Worm (Caenorhabditis elegans) whole organism, young adult: ENCODE data around the gene T04C9.1.

ENCODE experiments used
- B0336.3 ChIP-seq: fragments of 200-800 bp; sonication (Bioruptor generic); IDR thresholded peaks from 2 replicates; pipeline ENCODE4 v1.3.6; 2022; ENCODE audit warnings: missing genetic modification characterization, missing compliant biosample characterization
- F10E7.11 ChIP-seq: sonication (generic microtip); optimal IDR thresholded peaks from 2 replicates; lab custom pipeline; 2017; ENCODE audit warnings: mild to moderate bottlenecking, missing genetic modification characterization, moderate library complexity, missing compliant biosample characterization
- F22D6.2 ChIP-seq: sonication (generic microtip); optimal IDR thresholded peaks from 2 replicates; lab custom pipeline; 2016; ENCODE audit warnings: mild to moderate bottlenecking, missing genetic modification characterization, missing compliant biosample characterization
- F49E8.2 ChIP-seq: sonication (generic microtip); optimal IDR thresholded peaks from 3 replicates; lab custom pipeline; 2017; ENCODE audit warnings: missing genetic modification characterization, mild to moderate bottlenecking, missing compliant biosample characterization, antibody characterized with exemption, moderate library complexity; ENCODE audit not compliant: insufficient read depth
- Y53F4B.3 ChIP-seq: fragments of 200-800 bp; sonication (Bioruptor generic); IDR thresholded peaks from 2 replicates; pipeline ENCODE4 v1.3.6; 2022; ENCODE audit warnings: missing genetic modification reagents, missing genetic modification characterization, missing compliant biosample characterization
- Y53G8AR.9 ChIP-seq: fragments of 200-800 bp; sonication (Bioruptor generic); conservative IDR thresholded peaks from 2 replicates; pipeline ENCODE4 v1.3.6; 2022; ENCODE audit warnings: missing genetic modification reagents, missing genetic modification characterization, missing compliant biosample characterization
- Y56A3A.18 ChIP-seq: fragments of 200-800 bp; sonication (Bioruptor generic); IDR thresholded peaks from 2 replicates; pipeline ENCODE4 v1.3.6; 2022; ENCODE audit warnings: missing genetic modification reagents, missing genetic modification characterization, missing compliant biosample characterization
- attf-6 ChIP-seq: fragments of 200-800 bp; sonication (Bioruptor generic); IDR thresholded peaks from 2 replicates; pipeline ENCODE4 v1.3.6; 2022; ENCODE audit warnings: missing genetic modification reagents, missing genetic modification characterization, missing compliant biosample characterization
- ceh-27 ChIP-seq: fragments of 200-800 bp; sonication (Bioruptor generic); optimal IDR thresholded peaks from 2 replicates; lab custom pipeline; 2018; ENCODE audit warnings: mild to moderate bottlenecking, missing genetic modification characterization, moderate library complexity, missing compliant biosample characterization
- ceh-58 ChIP-seq: fragments of 200-800 bp; sonication (Bioruptor generic); IDR thresholded peaks from 2 replicates; pipeline ENCODE4 v1.3.6; 2022; ENCODE audit warnings: missing genetic modification characterization, missing compliant biosample characterization
- chd-7 ChIP-seq: sonication (generic microtip); optimal IDR thresholded peaks from 2 replicates; lab custom pipeline; 2016; ENCODE audit warnings: mild to moderate bottlenecking, missing genetic modification characterization, moderate library complexity, missing compliant biosample characterization
- dox-1 ChIP-seq: fragments of 200-800 bp; sonication (Bioruptor generic); IDR thresholded peaks from 2 replicates; pipeline ENCODE4 v1.3.6; 2022; ENCODE audit warnings: missing genetic modification reagents, missing genetic modification characterization, missing compliant biosample characterization
- dpff-1 ChIP-seq: sonication (generic microtip); optimal IDR thresholded peaks from 2 replicates; lab custom pipeline; 2017; ENCODE audit warnings: mild to moderate bottlenecking, missing genetic modification characterization, missing compliant biosample characterization
- efl-1 ChIP-seq: fragments of 150-350 bp; optimal IDR thresholded peaks from 2 replicates; lab custom pipeline; 2014; ENCODE audit warnings: missing biosample characterization, missing genetic modification reagents, missing genetic modification characterization
- egl-18 ChIP-seq: fragments of 200-800 bp; sonication (Bioruptor generic); IDR thresholded peaks from 2 replicates; pipeline ENCODE4 v1.3.6; 2022; ENCODE audit warnings: missing genetic modification reagents, missing genetic modification characterization, missing compliant biosample characterization
- egl-44 ChIP-seq: fragments of 200-800 bp; sonication (Bioruptor generic); IDR thresholded peaks from 2 replicates; pipeline ENCODE4 v1.3.6; 2022; ENCODE audit warnings: missing genetic modification reagents, missing genetic modification characterization, missing compliant biosample characterization
- ekl-4 ChIP-seq: fragments of 200-800 bp; sonication (Bioruptor generic); IDR thresholded peaks from 2 replicates; pipeline ENCODE4 v1.3.6; 2022; ENCODE audit warnings: missing genetic modification reagents, missing genetic modification characterization, missing compliant biosample characterization
- hlh-12 ChIP-seq: sonication (generic microtip); optimal IDR thresholded peaks from 2 replicates; lab custom pipeline; 2016; ENCODE audit warnings: missing genetic modification characterization, missing compliant biosample characterization
- hlh-26 ChIP-seq: fragments of 200-800 bp; sonication (Bioruptor generic); conservative IDR thresholded peaks from 2 replicates; pipeline ENCODE4 v1.3.6; 2022; ENCODE audit warnings: missing genetic modification reagents, missing genetic modification characterization, missing compliant biosample characterization
- hmg-1.2 ChIP-seq: fragments of 200-800 bp; sonication (Bioruptor generic); IDR thresholded peaks from 2 replicates; pipeline ENCODE4 v1.3.6; 2022; ENCODE audit warnings: missing genetic modification reagents, missing genetic modification characterization, missing compliant biosample characterization
- hmg-20 ChIP-seq: fragments of 200-800 bp; sonication (Bioruptor generic); IDR thresholded peaks from 2 replicates; pipeline ENCODE4 v1.3.6; 2022; ENCODE audit warnings: missing genetic modification reagents, missing genetic modification characterization, missing compliant biosample characterization
- hrde-1 ChIP-seq: sonication (generic microtip); optimal IDR thresholded peaks from 2 replicates; lab custom pipeline; 2016; ENCODE audit warnings: missing genetic modification characterization, mild to moderate bottlenecking, missing compliant biosample characterization, moderate library complexity, missing genotype, missing genetic modification reagents, borderline replicate concordance
- hsf-1 ChIP-seq: fragments of 200-800 bp; sonication (Bioruptor generic); IDR thresholded peaks from 2 replicates; pipeline ENCODE4 v1.3.6; 2022; ENCODE audit warnings: missing genetic modification reagents, missing genetic modification characterization, missing compliant biosample characterization
- let-526 ChIP-seq: fragments of 200-800 bp; sonication (Bioruptor generic); IDR thresholded peaks from 2 replicates; pipeline ENCODE4 v1.3.6; 2022; ENCODE audit warnings: missing genetic modification reagents, missing genetic modification characterization, missing compliant biosample characterization
- let-607 ChIP-seq, 2 experiments: fragments of 200-800 bp in 1 of 2; sonication (Bioruptor generic) in 1 of 2; sonication (generic microtip) in 1 of 2; optimal IDR thresholded peaks; 2 replicates each; lab custom pipeline; 2016 to 2018; ENCODE audit warnings: mild to moderate bottlenecking in 2 of 2, missing compliant biosample characterization in 2 of 2, missing genetic modification characterization in 2 of 2, moderate library complexity in 2 of 2, missing genotype in 1 of 2
- lin-26 ChIP-seq: fragments of 200-800 bp; sonication (Bioruptor generic); IDR thresholded peaks from 2 replicates; pipeline ENCODE4 v1.3.6; 2022; ENCODE audit warnings: missing genetic modification reagents, missing genetic modification characterization, missing compliant biosample characterization
- lin-40 ChIP-seq: sonication (generic microtip); optimal IDR thresholded peaks from 2 replicates; lab custom pipeline; 2016; ENCODE audit warnings: missing genetic modification characterization, mild to moderate bottlenecking, missing compliant biosample characterization, missing genotype, missing genetic modification reagents
- madf-10 ChIP-seq: sonication (generic microtip); optimal IDR thresholded peaks from 2 replicates; lab custom pipeline; 2016; ENCODE audit warnings: mild to moderate bottlenecking, missing genetic modification characterization, missing compliant biosample characterization
- madf-3 ChIP-seq: fragments of 200-800 bp; sonication (Bioruptor generic); IDR thresholded peaks from 2 replicates; pipeline ENCODE4 v1.3.6; 2022; ENCODE audit warnings: missing genetic modification reagents, missing genetic modification characterization, missing compliant biosample characterization
- madf-6 ChIP-seq: fragments of 200-800 bp; sonication (Bioruptor generic); IDR thresholded peaks from 2 replicates; pipeline ENCODE4 v1.3.6; 2022; ENCODE audit warnings: missing genetic modification reagents, missing genetic modification characterization, missing compliant biosample characterization
- mxl-1 ChIP-seq: sonication (generic microtip); optimal IDR thresholded peaks from 2 replicates; lab custom pipeline; 2016; ENCODE audit warnings: missing genetic modification characterization, missing compliant biosample characterization
- nhr-80 ChIP-seq: sonication (generic microtip); optimal IDR thresholded peaks from 2 replicates; lab custom pipeline; 2016; ENCODE audit warnings: missing genetic modification characterization, missing compliant biosample characterization
- pbrm-1 ChIP-seq: fragments of 200-800 bp; sonication (Bioruptor generic); IDR thresholded peaks from 2 replicates; pipeline ENCODE4 v1.3.6; 2022; ENCODE audit warnings: missing genetic modification reagents, missing genetic modification characterization, missing compliant biosample characterization
- rec-8 ChIP-seq, 2 experiments: sonication (generic microtip); optimal IDR thresholded peaks; 2 replicates each; lab custom pipeline; 2016; ENCODE audit warnings: mild to moderate bottlenecking in 2 of 2, missing genetic modification characterization in 2 of 2, missing genetic modification reagents in 2 of 2, missing genotype in 2 of 2, missing biosample characterization in 1 of 2, missing compliant biosample characterization in 1 of 2, moderate library complexity in 1 of 2
- repo-1 ChIP-seq: sonication (generic microtip); optimal IDR thresholded peaks from 2 replicates; lab custom pipeline; 2017; ENCODE audit warnings: mild to moderate bottlenecking, missing genetic modification characterization, missing compliant biosample characterization
- sea-2 ChIP-seq: fragments of 200-800 bp; sonication (Bioruptor generic); IDR thresholded peaks from 2 replicates; pipeline ENCODE4 v1.3.6; 2022; ENCODE audit warnings: missing genetic modification characterization, missing compliant biosample characterization
- snpc-1.1 ChIP-seq: sonication (generic microtip); optimal IDR thresholded peaks from 2 replicates; lab custom pipeline; 2017; ENCODE audit warnings: missing genetic modification characterization, mild to moderate bottlenecking, missing compliant biosample characterization, antibody characterized with exemption, moderate library complexity, missing genotype, missing genetic modification reagents; ENCODE audit not compliant: insufficient read depth
- tbx-9 ChIP-seq: sonication (generic microtip); optimal IDR thresholded peaks from 2 replicates; lab custom pipeline; 2016; ENCODE audit warnings: borderline replicate concordance, missing genetic modification characterization, inconsistent platforms, missing compliant biosample characterization
- zfh-2 ChIP-seq: fragments of 200-800 bp; sonication (Bioruptor generic); conservative IDR thresholded peaks from 2 replicates; pipeline ENCODE4 v1.3.6; 2022; ENCODE audit warnings: missing genetic modification reagents, missing genetic modification characterization, missing compliant biosample characterization
- zim-3 ChIP-seq: sonication (generic microtip); optimal IDR thresholded peaks from 2 replicates; lab custom pipeline; 2017; ENCODE audit warnings: mild to moderate bottlenecking, missing genetic modification characterization, moderate library complexity, missing compliant biosample characterization
- ztf-22 ChIP-seq: fragments of 200-800 bp; sonication (Bioruptor generic); optimal IDR thresholded peaks from 2 replicates; lab custom pipeline; 2018; ENCODE audit warnings: mild to moderate bottlenecking, missing genetic modification characterization, moderate library complexity, missing compliant biosample characterization
- ztf-26 ChIP-seq: sonication (generic microtip); optimal IDR thresholded peaks from 2 replicates; lab custom pipeline; 2017; ENCODE audit warnings: missing genetic modification characterization, missing compliant biosample characterization

The T04C9.1 gene

ce11 chrIII:5951589-5952378 is 41.2 kb upstream of the T04C9.1 start:
- no peak for TF ChIP-seq tbx-9 (tag; lab: Kevin White, UChicago)
- no peak for TF ChIP-seq madf-6 (GFP tag; lab: Robert Waterston, UW)
- TF ChIP-seq hlh-26 (GFP tag; lab: Robert Waterston, UW): no peak
- TF ChIP-seq snpc-1.1 (tag; lab: Kevin White, UChicago): no peak
- TF ChIP-seq hsf-1 (GFP tag; lab: Robert Waterston, UW): no peak
- no peak for TF ChIP-seq hmg-1.2 (GFP tag; lab: Robert Waterston, UW)
- 0 out of 2 replicates have a peak, but pooled peaks have one; percentile 6 for TF ChIP-seq zfh-2
- no peak for TF ChIP-seq madf-3 (GFP tag; lab: Robert Waterston, UW)
- peak; percentile 25 for TF ChIP-seq lin-40 (tag; lab: Kevin White, UChicago)
- 0 out of 2 replicates have a peak, but pooled peaks have one; percentile 58 for TF ChIP-seq ceh-58 (GFP tag; lab: Robert Waterston, UW)
- TF ChIP-seq chd-7 (tag; lab: Kevin White, UChicago): peak; percentile 7
- no peak for TF ChIP-seq lin-26
- peak; percentile 86 for TF ChIP-seq ceh-27

DNA sequence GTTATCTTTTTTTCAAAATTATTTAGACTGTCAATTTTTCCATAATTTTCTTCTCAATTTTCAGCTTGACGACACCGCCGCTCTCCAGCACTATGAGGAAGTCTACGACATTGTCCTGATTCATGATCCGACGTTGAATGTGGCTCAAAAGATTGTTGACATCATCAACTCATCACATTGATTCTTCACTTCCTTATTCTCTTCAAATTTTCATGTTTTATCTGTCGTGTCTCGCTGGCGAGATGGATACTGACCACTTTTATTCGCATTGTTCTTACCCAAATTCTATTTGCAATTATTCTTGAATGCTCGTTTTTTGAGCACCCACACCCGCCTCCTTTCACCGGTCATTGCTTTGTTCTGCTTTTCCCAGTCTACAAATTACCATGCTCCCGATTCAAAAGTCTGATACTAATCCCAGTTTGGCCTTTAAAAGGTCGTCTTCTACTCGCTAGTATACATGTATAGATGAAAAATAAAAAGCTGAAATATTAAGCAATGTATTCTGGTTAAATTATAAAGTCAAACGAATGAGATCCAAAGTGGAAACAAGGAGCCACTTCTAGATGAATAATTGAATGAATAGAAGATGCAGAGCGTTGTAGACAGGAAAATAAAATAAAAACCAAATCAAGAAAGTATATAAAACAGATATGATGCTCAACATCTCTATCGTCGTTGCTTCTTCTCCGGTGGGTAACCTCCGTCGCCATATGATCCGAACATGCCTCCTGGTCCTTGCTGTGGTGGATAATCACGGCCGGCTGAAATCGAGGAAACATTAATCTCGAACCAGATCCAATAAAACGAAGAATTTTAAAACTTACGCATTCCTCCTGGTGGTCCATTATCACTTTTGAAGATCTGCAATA is 39.7 kb upstream of the T04C9.1 start:
- TF ChIP-seq F22D6.2 (tag; lab: Kevin White, UChicago) (no peak), hrde-1 (tag; lab: Kevin White, UChicago) (peak; percentile 88), F49E8.2 (tag; lab: Kevin White, UChicago) (peak; percentile 61), rec-8 (tag; optimal IDR thresholded peaks at IDR 0.05; lab: Kevin White, UChicago) (peak; percentile 7 to 29), egl-18 (0 out of 2 replicates have a peak, but pooled peaks have one; percentile 3), hmg-1.2 (GFP tag; lab: Robert Waterston, UW) (no peak), dox-1 (GFP tag; lab: Robert Waterston, UW) (peak; percentile 35; the same call in 1 of the 2 replicates), madf-10 (tag; lab: Kevin White, UChicago) (peak; percentile 2), repo-1 (peak; percentile 49), B0336.3 (GFP tag; lab: Robert Waterston, UW) (peak; percentile 66), madf-3 (GFP tag; lab: Robert Waterston, UW) (0 out of 2 replicates have a peak, but pooled peaks have one; percentile 30), hmg-20 (GFP tag; lab: Robert Waterston, UW) (peak; percentile 28; the same call in 1 of the 2 replicates), zim-3 (tag; lab: Kevin White, UChicago) (no peak), let-607 (tag; optimal IDR thresholded peaks at IDR 0.05; lab: Kevin White, UChicago) (no peak), efl-1 (GFP tag; lab: Kevin White, UChicago) (no peak), mxl-1 (tag; lab: Kevin White, UChicago) (no peak), lin-40 (tag; lab: Kevin White, UChicago) (no peak), ztf-22 (GFP tag; lab: Kevin White, UChicago) (no peak), F10E7.11 (tag; lab: Kevin White, UChicago) (peak; percentile 21), Y53F4B.3 (GFP tag; lab: Robert Waterston, UW) (no peak), Y56A3A.18 (0 out of 2 replicates have a peak, but pooled peaks have one; percentile 74), hlh-12 (tag; lab: Kevin White, UChicago) (no peak), nhr-80 (tag; lab: Kevin White, UChicago) (no peak), lin-26 (peak; percentile 38; the same call in 1 of the 2 replicates), sea-2 (GFP tag; lab: Robert Waterston, UW) (no peak), madf-6 (GFP tag; lab: Robert Waterston, UW) (0 out of 2 replicates have a peak, but pooled peaks have one; percentile 23), ekl-4 (peak; percentile 7; the same call in 1 of the 2 replicates), attf-6 (GFP tag; lab: Robert Waterston, UW) (no peak), ztf-26 (no peak), egl-44 (GFP tag; lab: Robert Waterston, UW) (no peak), dpff-1 (tag; lab: Kevin White, UChicago) (no peak), let-526 (no peak), pbrm-1 (GFP tag; lab: Robert Waterston, UW) (no peak), Y53G8AR.9 (GFP tag; lab: Robert Waterston, UW) (peak; percentile 63)
